Worm (Caenorhabditis elegans) whole organism, late embryonic: ENCODE measurements around the gene unc-82.
A peak's percentile ranks its signal among the peaks of the same experiment; 100 is the strongest.

Source experiments
- C38D4.7 ChIP-seq: fragments of 200-800 bp; sonication (Bioruptor generic); optimal IDR thresholded peaks from 2 replicates; lab custom pipeline; 2018; ENCODE audit warnings: mild to moderate bottlenecking, missing genetic modification characterization, moderate library complexity, missing compliant biosample characterization
- K02D7.2 ChIP-seq: sonication (generic microtip); optimal IDR thresholded peaks from 2 replicates; lab custom pipeline; 2017; ENCODE audit warnings: mild to moderate bottlenecking, missing genetic modification characterization, missing compliant biosample characterization
- K09A11.1 ChIP-seq: sonication (generic microtip); optimal IDR thresholded peaks from 2 replicates; lab custom pipeline; 2017; ENCODE audit warnings: antibody characterized with exemption, mild to moderate bottlenecking, missing genetic modification characterization, missing compliant biosample characterization; ENCODE audit not compliant: insufficient read depth
- T23F11.4 ChIP-seq: fragments of 200-800 bp; sonication (Bioruptor generic); optimal IDR thresholded peaks from 2 replicates; lab custom pipeline; 2018; ENCODE audit warnings: mild to moderate bottlenecking, missing genetic modification characterization, missing compliant biosample characterization
- Y22D7AL.16 ChIP-seq: sonication (generic microtip); optimal IDR thresholded peaks from 2 replicates; lab custom pipeline; 2016; ENCODE audit warnings: missing genetic modification characterization, missing compliant biosample characterization
- ahr-1 ChIP-seq: sonication (generic microtip); optimal IDR thresholded peaks from 2 replicates; lab custom pipeline; 2016; ENCODE audit warnings: missing genetic modification characterization, missing compliant biosample characterization
- ama-1 ChIP-seq: fragments of 150-350 bp; optimal IDR thresholded peaks from 2 replicates; lab custom pipeline; 2014
- ceh-18 ChIP-seq: sonication (generic microtip); optimal IDR thresholded peaks from 2 replicates; lab custom pipeline; 2016; ENCODE audit warnings: missing genetic modification characterization, missing compliant biosample characterization
- ceh-22 ChIP-seq: sonication (generic microtip); optimal IDR thresholded peaks from 2 replicates; lab custom pipeline; 2017; ENCODE audit warnings: missing biosample characterization, missing genetic modification characterization
- ceh-24 ChIP-seq: sonication (generic microtip); optimal IDR thresholded peaks from 2 replicates; lab custom pipeline; 2016; ENCODE audit warnings: mild to moderate bottlenecking, missing genetic modification characterization, missing compliant biosample characterization
- ceh-31 ChIP-seq: sonication (generic microtip); optimal IDR thresholded peaks from 2 replicates; lab custom pipeline; 2016; ENCODE audit warnings: missing genetic modification characterization, missing compliant biosample characterization
- ceh-45 ChIP-seq: fragments of 200-800 bp; sonication (Bioruptor generic); IDR thresholded peaks from 2 replicates; pipeline ENCODE4 v1.3.6; 2022; ENCODE audit warnings: missing genetic modification reagents, missing genetic modification characterization, missing compliant biosample characterization
- ceh-48 ChIP-seq: sonication (generic microtip); optimal IDR thresholded peaks from 2 replicates; lab custom pipeline; 2016; ENCODE audit warnings: missing genetic modification characterization, inconsistent platforms, missing compliant biosample characterization
- ceh-9 ChIP-seq: sonication (generic microtip); optimal IDR thresholded peaks from 2 replicates; lab custom pipeline; 2016; ENCODE audit warnings: mild to moderate bottlenecking, missing genetic modification characterization, inconsistent platforms, missing compliant biosample characterization
- elt-2 ChIP-seq: sonication (generic microtip); optimal IDR thresholded peaks from 2 replicates; lab custom pipeline; 2016; ENCODE audit warnings: missing genetic modification reagents, missing genetic modification characterization, missing compliant biosample characterization
- ets-4 ChIP-seq: sonication (generic microtip); optimal IDR thresholded peaks from 2 replicates; lab custom pipeline; 2016; ENCODE audit warnings: missing genetic modification characterization, missing compliant biosample characterization
- eyg-1 ChIP-seq: sonication (generic microtip); optimal IDR thresholded peaks from 2 replicates; lab custom pipeline; 2016; ENCODE audit warnings: missing genotype, missing genetic modification characterization, missing compliant biosample characterization
- fax-1 ChIP-seq: sonication (generic microtip); optimal IDR thresholded peaks from 2 replicates; lab custom pipeline; 2016; ENCODE audit warnings: missing genotype, missing genetic modification characterization, missing compliant biosample characterization
- fkh-10 ChIP-seq: fragments of 150-350 bp; optimal IDR thresholded peaks from 2 replicates; lab custom pipeline; 2014; ENCODE audit warnings: missing biosample characterization, missing genetic modification reagents, missing genetic modification characterization
- fkh-6 ChIP-seq: sonication (generic microtip); optimal IDR thresholded peaks from 2 replicates; lab custom pipeline; 2016; ENCODE audit warnings: missing genetic modification characterization, missing compliant biosample characterization
- gmeb-2 ChIP-seq: sonication (generic microtip); optimal IDR thresholded peaks from 2 replicates; lab custom pipeline; 2016; ENCODE audit warnings: missing genetic modification characterization, inconsistent platforms, missing compliant biosample characterization
- hlh-15 ChIP-seq: sonication (generic microtip); optimal IDR thresholded peaks from 2 replicates; lab custom pipeline; 2016; ENCODE audit warnings: missing genetic modification characterization, missing compliant biosample characterization
- hlh-30 ChIP-seq: sonication (generic microtip); optimal IDR thresholded peaks from 2 replicates; lab custom pipeline; 2017; ENCODE audit warnings: antibody characterized with exemption, missing genetic modification characterization, missing compliant biosample characterization; ENCODE audit not compliant: insufficient read depth
- hlh-6 ChIP-seq: sonication (generic microtip); optimal IDR thresholded peaks from 2 replicates; lab custom pipeline; 2016; ENCODE audit warnings: missing genotype, missing genetic modification characterization, missing compliant biosample characterization
- lim-6 ChIP-seq: sonication (generic microtip); optimal IDR thresholded peaks from 2 replicates; lab custom pipeline; 2016; ENCODE audit warnings: missing genetic modification characterization, missing compliant biosample characterization
- nfya-1 ChIP-seq: sonication (generic microtip); optimal IDR thresholded peaks from 2 replicates; lab custom pipeline; 2017; ENCODE audit warnings: missing genetic modification characterization, mild to moderate bottlenecking, missing compliant biosample characterization, antibody characterized with exemption, moderate library complexity
- nhr-11 ChIP-seq: fragments of 150-350 bp; optimal IDR thresholded peaks from 2 replicates; lab custom pipeline; 2014; ENCODE audit warnings: missing biosample characterization, missing genetic modification characterization
- odd-2 ChIP-seq: sonication (generic microtip); optimal IDR thresholded peaks from 2 replicates; lab custom pipeline; 2017; ENCODE audit warnings: antibody characterized with exemption, mild to moderate bottlenecking, missing genetic modification characterization, missing compliant biosample characterization
- pag-3 ChIP-seq: sonication (generic microtip); optimal IDR thresholded peaks from 2 replicates; lab custom pipeline; 2016; ENCODE audit warnings: missing compliant biosample characterization, missing genetic modification characterization, borderline replicate concordance
- pax-1 ChIP-seq: fragments of 150-350 bp; optimal IDR thresholded peaks from 2 replicates; lab custom pipeline; 2014; ENCODE audit warnings: missing biosample characterization, missing genetic modification characterization
- pros-1 ChIP-seq: fragments of 150-350 bp; optimal IDR thresholded peaks from 2 replicates; lab custom pipeline; 2014; ENCODE audit warnings: missing biosample characterization, missing genetic modification reagents, missing genetic modification characterization
- ref-2 ChIP-seq: sonication (generic microtip); optimal IDR thresholded peaks from 2 replicates; lab custom pipeline; 2016; ENCODE audit warnings: missing genetic modification characterization, missing compliant biosample characterization
- sdc-2 ChIP-seq: sonication (generic microtip); optimal IDR thresholded peaks from 2 replicates; lab custom pipeline; 2016; ENCODE audit warnings: missing genotype, missing genetic modification characterization, missing compliant biosample characterization
- sox-2 ChIP-seq: fragments of 200-800 bp; sonication (Bioruptor generic); IDR thresholded peaks from 2 replicates; pipeline ENCODE4 v1.3.6; 2022; ENCODE audit warnings: missing genetic modification reagents, missing genetic modification characterization, missing compliant biosample characterization
- sox-4 ChIP-seq: sonication (generic microtip); optimal IDR thresholded peaks from 2 replicates; lab custom pipeline; 2017; ENCODE audit warnings: mild to moderate bottlenecking, missing genetic modification characterization, inconsistent platforms, missing compliant biosample characterization
- tbx-2 ChIP-seq: sonication (generic microtip); optimal IDR thresholded peaks from 2 replicates; lab custom pipeline; 2016; ENCODE audit warnings: missing genetic modification characterization, missing compliant biosample characterization
- ttx-3 ChIP-seq: sonication (generic microtip); optimal IDR thresholded peaks from 2 replicates; lab custom pipeline; 2016; ENCODE audit warnings: missing genetic modification reagents, missing genetic modification characterization, missing compliant biosample characterization
- unc-3 ChIP-seq, 2 experiments: fragments of 200-800 bp in 1 of 2; sonication (Bioruptor generic) in 1 of 2; sonication (generic microtip) in 1 of 2; conservative IDR thresholded peaks in 1 of 2; optimal IDR thresholded peaks in 1 of 2; 2 replicates each; pipeline versions ENCODE4 v1.3.6 to Lab custom; 2016 to 2022; ENCODE audit warnings: missing compliant biosample characterization in 2 of 2, missing genetic modification characterization in 2 of 2, missing genetic modification reagents in 1 of 2
- unc-42 ChIP-seq: sonication (generic microtip); optimal IDR thresholded peaks from 2 replicates; lab custom pipeline; 2016; ENCODE audit warnings: missing genotype, missing genetic modification characterization, missing compliant biosample characterization
- unc-86 ChIP-seq: sonication (generic microtip); optimal IDR thresholded peaks from 2 replicates; lab custom pipeline; 2016; ENCODE audit warnings: missing genetic modification characterization, missing compliant biosample characterization
- zip-5 ChIP-seq: sonication (generic microtip); optimal IDR thresholded peaks from 2 replicates; lab custom pipeline; 2016; ENCODE audit warnings: missing genetic modification characterization, missing compliant biosample characterization
- ztf-16 ChIP-seq: sonication (generic microtip); optimal IDR thresholded peaks from 2 replicates; lab custom pipeline; 2017; ENCODE audit warnings: missing genetic modification characterization, missing compliant biosample characterization

The unc-82 gene

DNA sequence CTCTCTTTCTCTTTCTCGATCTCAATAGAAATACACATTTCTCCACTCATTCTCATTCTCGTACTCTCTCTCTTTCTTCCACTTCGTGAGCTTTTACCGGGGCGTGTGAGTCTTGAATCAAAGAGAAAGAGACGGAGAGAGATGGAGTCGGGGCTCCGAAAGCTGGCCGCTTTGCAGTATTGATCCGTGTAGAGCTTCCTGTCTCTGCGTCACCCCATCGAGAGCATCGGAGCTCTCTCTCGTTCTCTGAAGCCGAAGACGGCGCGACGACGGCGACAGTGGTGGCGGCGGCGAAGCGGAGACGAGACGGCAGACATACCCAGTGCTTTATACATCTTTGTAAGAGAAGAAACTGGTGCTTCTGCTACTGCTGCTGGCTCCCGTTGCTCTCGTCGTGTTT lies 22.2 kb upstream of the unc-82 start (continued):
- TF ChIP-seq nfya-1 (tag; lab: Kevin White, UChicago) (peak; percentile 87), ceh-18 (tag; lab: Kevin White, UChicago) (peak; percentile 71), sox-2 (no peak), pax-1 (tag; lab: Kevin White, UChicago) (no peak), nhr-11 (tag; lab: Kevin White, UChicago) (no peak), pros-1 (peak; percentile 34), ztf-16 (tag; lab: Kevin White, UChicago) (no peak), sdc-2 (tag; lab: Kevin White, UChicago) (peak; percentile 6), ttx-3 (tag; lab: Kevin White, UChicago) (no peak), ceh-24 (no peak), ceh-22 (tag; lab: Kevin White, UChicago) (no peak), unc-3 (GFP tag; conservative IDR thresholded peaks at IDR 0.05; lab: Robert Waterston, UW) (no peak), unc-3 (tag; optimal IDR thresholded peaks at IDR 0.05; lab: Kevin White, UChicago) (no peak), zip-5 (tag; lab: Kevin White, UChicago) (no peak), ama-1 (no peak), T23F11.4 (GFP tag; lab: Kevin White, UChicago) (no peak), ceh-48 (tag; lab: Kevin White, UChicago) (peak; percentile 94), K02D7.2 (tag; lab: Kevin White, UChicago) (no peak), eyg-1 (tag; lab: Kevin White, UChicago) (no peak), hlh-15 (tag; lab: Kevin White, UChicago) (no peak), pag-3 (tag; lab: Kevin White, UChicago) (peak; percentile 54), hlh-6 (tag; lab: Kevin White, UChicago) (peak; percentile 20)

DNA sequence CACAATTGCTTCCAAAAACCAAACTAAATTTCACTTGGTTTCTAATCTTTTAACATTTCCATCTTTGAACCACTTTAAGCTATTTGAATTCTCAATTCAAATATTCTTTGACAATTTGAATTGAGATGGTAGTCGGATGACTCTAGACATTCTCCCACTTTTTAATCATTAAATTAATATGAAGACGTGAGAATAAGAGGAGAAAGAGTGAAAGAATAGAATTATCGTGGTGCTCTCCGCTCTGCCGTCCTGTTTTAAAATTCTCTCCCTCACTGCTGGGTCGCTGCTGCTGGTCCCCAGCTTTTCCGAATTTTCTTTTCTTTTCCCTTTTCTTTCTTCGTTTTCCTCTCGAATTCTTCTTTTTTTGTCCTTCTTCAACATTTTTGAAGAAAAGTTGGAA lies 20.9 kb upstream of the unc-82 start:
- TF ChIP-seq Y22D7AL.16 (tag; lab: Kevin White, UChicago), result no peak
- TF ChIP-seq unc-42 (tag; lab: Kevin White, UChicago), result peak; percentile 61
- TF ChIP-seq sox-4 (tag; lab: Kevin White, UChicago), result no peak
- peak; percentile 11 for TF ChIP-seq ceh-31 (tag; lab: Kevin White, UChicago)
- TF ChIP-seq, all 69 proteins: peak for 2

DNA sequence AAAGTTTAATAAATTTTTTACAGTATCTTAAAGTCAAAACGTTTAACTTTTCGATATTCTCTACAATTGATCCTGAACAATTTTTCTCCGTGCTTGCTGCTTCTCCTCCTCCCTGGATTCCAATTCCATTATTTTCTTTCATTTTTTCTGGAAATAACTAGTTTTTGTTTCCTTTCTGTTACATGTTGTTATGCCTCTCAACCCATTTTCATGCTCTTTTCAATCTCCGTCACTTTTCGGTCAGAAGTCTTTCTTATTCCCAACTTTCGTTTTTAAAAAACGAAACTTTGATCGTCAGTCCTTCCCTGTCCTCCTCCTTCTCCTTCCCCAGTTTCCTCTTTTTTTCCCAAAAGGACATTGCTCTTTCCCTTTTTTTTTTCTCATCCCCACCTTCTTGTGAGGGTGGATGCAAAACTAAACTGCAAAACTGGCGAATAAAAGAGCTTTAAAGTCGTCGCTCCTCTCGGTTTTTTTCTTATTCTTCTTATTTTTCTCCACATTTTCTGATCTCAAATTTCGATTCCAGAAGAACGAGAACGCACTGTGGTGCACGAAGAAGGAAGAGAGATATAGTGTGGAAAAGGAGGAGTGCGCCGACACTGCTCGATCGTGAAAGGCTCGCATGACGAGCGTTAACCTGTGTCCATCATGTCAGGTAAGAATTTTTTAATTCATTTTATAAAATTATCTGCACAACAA lies 19.2 kb upstream of the unc-82 start, which contains the start of the genes C48A7.16 and egl-19:
Gene C48A7.16, plus strand, starts transcription at position 544 of the 699 bp plus-strand sequence.
Gene egl-19, plus strand, starts transcription at position 649 of the 699 bp plus-strand sequence.
- TF ChIP-seq ref-2 (tag; lab: Kevin White, UChicago) (no peak), nfya-1 (tag; lab: Kevin White, UChicago) (no peak), hlh-6 (tag; lab: Kevin White, UChicago) (no peak), odd-2 (tag; lab: Kevin White, UChicago) (no peak), ceh-9 (tag; lab: Kevin White, UChicago) (no peak), elt-2 (no peak), ceh-24 (no peak), ceh-45 (GFP tag; lab: Robert Waterston, UW) (no peak), tbx-2 (tag; lab: Kevin White, UChicago) (no peak), unc-86 (tag; lab: Kevin White, UChicago) (no peak), pag-3 (tag; lab: Kevin White, UChicago) (no peak), zip-5 (tag; lab: Kevin White, UChicago) (no peak), sdc-2 (tag; lab: Kevin White, UChicago) (no peak), eyg-1 (tag; lab: Kevin White, UChicago) (no peak), fkh-10 (no peak), hlh-30 (no peak), ets-4 (no peak)

DNA sequence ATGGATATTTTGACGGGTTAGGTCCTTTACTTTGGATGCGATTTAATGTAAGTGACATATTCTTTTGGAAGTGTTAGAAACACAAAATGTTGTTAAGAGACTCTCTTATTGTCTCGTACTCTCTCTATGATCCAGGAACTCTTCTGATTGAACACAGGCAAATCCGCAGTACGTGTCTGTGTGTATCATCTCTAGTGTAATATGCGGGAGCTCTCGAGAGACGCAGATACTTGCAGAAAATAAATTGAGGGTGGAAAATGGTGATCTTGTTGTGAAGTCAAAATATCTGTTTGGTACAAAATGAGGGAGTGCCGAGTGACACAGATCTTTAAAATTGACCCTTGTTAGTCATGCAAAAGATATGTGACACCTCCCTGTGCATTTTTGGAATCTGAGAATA lies 17.6 kb upstream of the unc-82 start:
- TF ChIP-seq lim-6 (tag; lab: Kevin White, UChicago) (no peak), ahr-1 (tag; lab: Kevin White, UChicago) (no peak), ztf-16 (tag; lab: Kevin White, UChicago) (no peak), fax-1 (no peak), K09A11.1 (no peak), tbx-2 (tag; lab: Kevin White, UChicago) (no peak), K02D7.2 (tag; lab: Kevin White, UChicago) (no peak), zip-5 (tag; lab: Kevin White, UChicago) (no peak), ama-1 (no peak), hlh-6 (tag; lab: Kevin White, UChicago) (no peak), fkh-6 (no peak), pag-3 (tag; lab: Kevin White, UChicago) (no peak), ceh-24 (no peak), ttx-3 (tag; lab: Kevin White, UChicago) (no peak), gmeb-2 (no peak), C38D4.7 (no peak)
